Worm (Caenorhabditis elegans): Measurements from ENCODE around the gene tsp-18.

tsp-18 gene

ce11 chrII:5918149-5918697 is 13.9 kb downstream of the tsp-18 start, which contains the start of gene ptp-2 (continued):
- TF ChIP-seq ceh-100 (GFP tag; IDR thresholded peaks at IDR 0.05) = peak; percentile 75
- no peak for TF ChIP-seq ztf-28 (GFP tag; IDR thresholded peaks at IDR 0.05)

DNA sequence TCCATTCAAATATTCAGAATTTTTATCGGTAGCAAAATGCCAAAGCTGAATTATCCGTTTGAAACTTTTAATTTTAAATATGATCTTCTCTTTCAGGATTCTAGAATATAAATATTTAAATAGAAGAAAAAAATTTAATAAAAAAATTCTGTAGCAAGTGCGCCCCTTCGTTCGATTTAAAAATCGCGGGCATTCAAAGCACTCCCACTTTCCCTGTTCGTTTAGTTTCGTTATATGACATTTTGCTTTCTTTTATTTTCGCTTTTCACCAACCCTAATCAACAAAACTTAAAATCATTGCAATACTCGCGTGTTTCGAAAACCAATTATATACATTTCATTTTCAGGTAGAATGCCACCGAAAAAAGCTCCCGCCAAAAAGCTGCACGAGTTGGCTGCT is 17.3 kb downstream of the tsp-18 start, which contains the start of gene vrk-1:
vrk-1 (plus strand) TSS at position 348 of the 400 bp plus-strand sequence.
- TF ChIP-seq ceh-91 (GFP tag; IDR thresholded peaks at IDR 0.05) (no peak), madf-6 (GFP tag; IDR thresholded peaks at IDR 0.05) (peak; percentile 35)

DNA sequence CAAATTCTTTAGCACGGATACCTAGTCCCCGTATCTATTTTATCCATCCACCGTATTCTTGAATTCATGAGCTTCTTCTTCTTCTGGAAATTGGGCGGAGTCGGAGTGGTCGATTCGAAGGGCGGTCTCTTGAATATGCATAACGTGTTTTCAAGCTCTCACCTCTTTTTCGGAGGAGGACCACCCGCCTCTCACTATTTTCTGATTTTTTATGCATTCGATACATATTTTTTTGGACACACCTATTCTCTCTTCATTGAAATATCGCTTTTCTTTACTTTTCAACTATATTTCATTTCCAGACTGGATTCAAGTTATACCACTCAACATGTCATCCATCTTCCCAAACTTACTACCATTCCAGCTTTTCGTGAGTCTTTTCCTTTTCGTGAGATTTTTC is 24.1 kb downstream of the tsp-18 start, which contains the start of gene egl-44:
egl-44 (plus strand) TSS at position 301 of the 400 bp plus-strand sequence.
- TF ChIP-seq ztf-3 (GFP tag; optimal IDR thresholded peaks at IDR 0.05) (no peak), ama-1 (optimal IDR thresholded peaks at IDR 0.05) (no peak), ama-1 (GFP tag; optimal IDR thresholded peaks at IDR 0.05) (no peak), dpl-1 (GFP tag; optimal IDR thresholded peaks at IDR 0.05) (no peak), lin-54 (GFP tag; optimal IDR thresholded peaks at IDR 0.05) (no peak), hrde-1 (tag; optimal IDR thresholded peaks at IDR 0.05; ENCODE audit: borderline replicate concordance) (no peak), let-607 (tag; optimal IDR thresholded peaks at IDR 0.05) (no peak)

DNA sequence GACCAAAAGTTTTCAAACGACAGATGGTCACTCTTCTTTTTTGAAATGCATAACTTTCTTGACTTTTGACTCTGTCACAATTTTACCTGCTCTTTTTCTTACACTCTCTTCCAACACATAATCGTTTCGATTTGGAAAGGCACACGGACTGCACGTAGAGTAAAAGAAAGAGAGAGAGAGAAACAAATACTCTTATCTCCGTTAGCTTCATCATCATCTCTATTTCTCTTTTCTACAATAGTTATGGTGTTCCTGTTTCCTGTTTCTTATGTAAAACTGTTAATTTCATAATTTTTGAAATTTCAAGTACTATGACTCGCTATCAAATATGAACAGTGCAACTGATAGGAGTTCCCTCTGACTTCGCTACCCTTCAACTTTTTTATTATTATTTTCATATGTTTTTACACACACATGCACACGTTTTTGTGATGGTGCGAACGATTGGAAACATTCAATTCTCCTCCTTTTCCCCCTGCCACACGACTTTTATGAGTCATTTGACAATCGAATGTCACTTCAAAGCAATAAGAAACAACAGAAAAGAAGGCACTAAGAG is 25.8 kb downstream of the tsp-18 start:
- peak; percentile 98 for TF ChIP-seq nhr-80 (tag; optimal IDR thresholded peaks at IDR 0.05)
- peak; percentile 1 for TF ChIP-seq ZK185.1 (tag; optimal IDR thresholded peaks at IDR 0.05; ENCODE audit: poor library complexity, severe bottlenecking)
- peak; percentile 49 for TF ChIP-seq attf-5 (GFP tag; optimal IDR thresholded peaks at IDR 0.05)
- TF ChIP-seq ets-4 (GFP tag; optimal IDR thresholded peaks at IDR 0.05) = peak; percentile 54
- no peak for TF ChIP-seq lir-1 (GFP tag; conservative IDR thresholded peaks at IDR 0.05)
- TF ChIP-seq pbrm-1 (GFP tag; IDR thresholded peaks at IDR 0.05) = no peak
- TF ChIP-seq let-607 (tag; optimal IDR thresholded peaks at IDR 0.05) = peak; percentile 71 to 72
- peak; percentile 63; the same call in 1 of the 2 replicates for TF ChIP-seq dox-1 (GFP tag; IDR thresholded peaks at IDR 0.05)
- no peak for TF ChIP-seq F22D6.2 (tag; optimal IDR thresholded peaks at IDR 0.05)
- TF ChIP-seq tbx-9 (tag; optimal IDR thresholded peaks at IDR 0.05; ENCODE audit: borderline replicate concordance) = no peak
- TF ChIP-seq unc-62 (GFP tag; optimal IDR thresholded peaks at IDR 0.05) = peak; percentile 66
- TF ChIP-seq F23B12.7 (tag; optimal IDR thresholded peaks at IDR 0.05; ENCODE audit: insufficient read depth) = peak; percentile 27
- TF ChIP-seq hmg-1.2 (GFP tag; IDR thresholded peaks at IDR 0.05) = 0 out of 2 replicates have a peak, but pooled peaks have one; percentile 6
- TF ChIP-seq rcor-1 (GFP tag; IDR thresholded peaks at IDR 0.05) = 0 out of 2 replicates have a peak, but pooled peaks have one; percentile 15
- no peak for TF ChIP-seq snpc-4 (GFP tag; optimal IDR thresholded peaks at IDR 0.05)
- peak in 1 of 4 experiments; percentile 0 for TF ChIP-seq snpc-4 (tag; optimal IDR thresholded peaks at IDR 0.05)
- TF ChIP-seq tlf-1 (GFP tag; optimal IDR thresholded peaks at IDR 0.05) = no peak
- peak; percentile 66; the same call in 1 of the 2 replicates for TF ChIP-seq cebp-1 (GFP tag; IDR thresholded peaks at IDR 0.05)
- TF ChIP-seq cebp-1 (tag; optimal IDR thresholded peaks at IDR 0.05) = peak; percentile 71
- TF ChIP-seq Y53G8AR.9 (GFP tag; conservative IDR thresholded peaks at IDR 0.05) = no peak

DNA sequence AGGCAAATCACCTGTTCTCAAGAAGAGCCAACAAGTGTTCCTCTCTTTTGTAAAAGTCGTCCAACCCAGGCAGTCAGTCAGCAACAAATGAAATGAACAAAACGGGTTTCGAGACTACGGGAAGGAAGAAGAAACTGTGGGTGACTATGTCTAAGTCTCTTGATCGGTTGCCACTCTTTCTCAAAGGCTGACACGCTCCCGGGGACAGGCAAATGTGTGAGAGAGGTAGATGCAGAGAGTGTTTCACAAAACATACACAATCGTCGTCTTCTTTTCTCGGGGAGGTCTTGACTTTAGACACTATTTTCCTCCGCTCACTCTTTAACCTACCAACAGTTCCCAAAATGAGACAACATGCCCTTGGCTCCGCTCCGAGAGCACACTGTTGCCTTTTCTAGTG is 26.8 kb downstream of the tsp-18 start:
- TF ChIP-seq ztf-18 (tag; optimal IDR thresholded peaks at IDR 0.05) = no peak
- peak; percentile 59 for TF ChIP-seq nhr-80 (tag; optimal IDR thresholded peaks at IDR 0.05)
- TF ChIP-seq attf-5 (GFP tag; optimal IDR thresholded peaks at IDR 0.05) = peak; percentile 43
- TF ChIP-seq zfh-2 (GFP tag; conservative IDR thresholded peaks at IDR 0.05) = 0 out of 2 replicates have a peak, but pooled peaks have one; percentile 25
- TF ChIP-seq dox-1 (GFP tag; IDR thresholded peaks at IDR 0.05) = peak; percentile 60; the same call in 1 of the 2 replicates
- no peak for TF ChIP-seq dpl-1 (GFP tag; optimal IDR thresholded peaks at IDR 0.05)
- no peak for TF ChIP-seq die-1 (tag; optimal IDR thresholded peaks at IDR 0.05)
- no peak for TF ChIP-seq cebp-1 (GFP tag; IDR thresholded peaks at IDR 0.05)
- peak; percentile 25 for TF ChIP-seq cebp-1 (tag; optimal IDR thresholded peaks at IDR 0.05)
- no peak for TF ChIP-seq F49E8.2 (tag; optimal IDR thresholded peaks at IDR 0.05; ENCODE audit: insufficient read depth)

All from whole organism, young adult.